Worm (Caenorhabditis elegans) whole organism, L3 larva: ENCODE data around the gene C32B5.6.
"Not testable (repeated sequence)": the region's sequence is repeated elsewhere in the genome, so short reads cannot be mapped to it uniquely, and the experiment has no call there.

Source experiments
- R02D3.7 ChIP-seq: fragments of 150-350 bp; optimal IDR thresholded peaks from 2 replicates; lab custom pipeline; 2014; ENCODE audit warnings: missing biosample characterization, missing genetic modification characterization
- ZK546.5 ChIP-seq: sonication (generic microtip); optimal IDR thresholded peaks from 2 replicates; lab custom pipeline; 2017; ENCODE audit warnings: missing biosample characterization, missing genetic modification characterization
- ama-1 ChIP-seq: fragments of 150-350 bp; optimal IDR thresholded peaks from 2 replicates; lab custom pipeline; 2018
- egl-27 ChIP-seq: sonication (generic microtip); optimal IDR thresholded peaks from 4 replicates; lab custom pipeline; 2017; ENCODE audit warnings: missing biosample characterization, missing genetic modification reagents, missing genetic modification characterization
- fkh-2 ChIP-seq: fragments of 150-350 bp; optimal IDR thresholded peaks from 2 replicates; lab custom pipeline; 2014; ENCODE audit warnings: missing biosample characterization, missing genetic modification reagents, missing genetic modification characterization
- nfya-1 ChIP-seq: sonication (generic microtip); optimal IDR thresholded peaks from 2 replicates; lab custom pipeline; 2017; ENCODE audit warnings: missing genetic modification characterization, mild to moderate bottlenecking, missing compliant biosample characterization, antibody characterized with exemption, moderate library complexity; ENCODE audit not compliant: insufficient read depth
- nhr-28 ChIP-seq: fragments of 150-350 bp; optimal IDR thresholded peaks from 2 replicates; lab custom pipeline; 2014; ENCODE audit warnings: missing biosample characterization, missing genetic modification characterization

DNA sequence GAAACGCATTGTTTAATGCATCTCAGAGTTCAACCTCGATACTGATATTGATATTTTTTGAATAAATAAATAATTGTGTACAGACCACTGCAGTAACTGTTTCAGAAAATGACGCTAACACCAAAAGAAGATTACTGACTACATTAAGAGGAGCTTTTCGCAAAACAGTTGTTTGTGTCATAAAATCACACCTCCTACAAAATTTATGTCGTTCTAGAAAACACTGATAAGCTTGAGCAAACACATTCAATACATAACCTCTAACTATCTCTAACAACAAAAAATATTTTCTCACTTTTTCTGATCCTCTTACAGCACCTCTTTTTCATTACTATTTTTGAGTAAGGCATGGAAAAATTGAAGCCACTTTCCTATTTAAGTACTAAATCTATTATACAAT, 13.6 kb upstream of the C32B5.6 start, which contains the start of gene fbxc-7:
- TF ChIP-seq egl-27 (tag; lab: Kevin White, UChicago); fkh-2 (tag; lab: Kevin White, UChicago); R02D3.7; ama-1 (lab: Kevin White, UChicago); nfya-1; nhr-28; ZK546.5 (tag; lab: Kevin White, UChicago): not testable (repeated sequence)
